ENCODE assay signal across 5 fruit fly cellular contexts in genomic region chrX:3328980-3329379, dm6.
TF ChIP-seq lines count a peak whose summit lies in the region.

No protein-coding gene starts in this region.

- no peak for TF ChIP-seq CTCF in whole organism, embryonic (GFP tag; optimal IDR thresholded peaks at IDR 0.05; lab: Kevin White, UChicago)

TF ChIP-seq in whole organism, adult, 20 proteins besides CTCF, POLR2A, EP300 and RAD21 (continues in another document):
- TF ChIP-seq pad (GFP tag; optimal IDR thresholded peaks at IDR 0.05; lab: Kevin White, UChicago) (no peak), kay (GFP tag; lab: Kevin White, UChicago; ENCODE audit: borderline replicate concordance) (no peak), CG12768 (GFP tag; optimal IDR thresholded peaks at IDR 0.05; lab: Kevin White, UChicago) (no peak), CG1620 (GFP tag; optimal IDR thresholded peaks at IDR 0.05; lab: Kevin White, UChicago) (no peak), cnc (optimal IDR thresholded peaks at IDR 0.05; lab: Kevin White, UChicago) (no peak), toe (GFP tag; optimal IDR thresholded peaks at IDR 0.05; lab: Kevin White, UChicago) (peak; percentile 2), cic (GFP tag; optimal IDR thresholded peaks at IDR 0.05; lab: Kevin White, UChicago) (no peak), CG7045 (GFP tag; optimal IDR thresholded peaks at IDR 0.05; lab: Kevin White, UChicago) (peak; percentile 45), Crg-1 (GFP tag; optimal IDR thresholded peaks at IDR 0.05; lab: Kevin White, UChicago) (no peak), CG11617 (GFP tag; optimal IDR thresholded peaks at IDR 0.05; lab: Kevin White, UChicago) (peak; percentile 17), Hr96 (GFP tag; optimal IDR thresholded peaks at IDR 0.05; lab: Kevin White, UChicago) (no peak), CG7101 (tag; optimal IDR thresholded peaks at IDR 0.05; lab: Kevin White, UChicago) (peak; percentile 66), CG14711 (tag; optimal IDR thresholded peaks at IDR 0.05; lab: Kevin White, UChicago) (peak; percentile 66), Mnt (GFP tag; optimal IDR thresholded peaks at IDR 0.05; lab: Kevin White, UChicago) (no peak), ovo (GFP tag; optimal IDR thresholded peaks at IDR 0.05; lab: Kevin White, UChicago) (no peak), CG33017 (tag; optimal IDR thresholded peaks at IDR 0.05; lab: Kevin White, UChicago) (peak; percentile 51), Clk (GFP tag; optimal IDR thresholded peaks at IDR 0.05; lab: Kevin White, UChicago) (no peak), bab1 (GFP tag; optimal IDR thresholded peaks at IDR 0.05; lab: Kevin White, UChicago) (peak; percentile 7), tj (GFP tag; optimal IDR thresholded peaks at IDR 0.05; lab: Kevin White, UChicago) (peak; percentile 8)

TF ChIP-seq in whole organism, embryonic, 481 proteins besides CTCF, POLR2A, EP300 and RAD21 (continues in another document):
- TF ChIP-seq CG17802 (tag; optimal IDR thresholded peaks at IDR 0.05; lab: Kevin White, UChicago) (no peak), Taf1 (GFP tag; IDR thresholded peaks at IDR 0.05; lab: Robert Waterston, UW) (0 out of 2 replicates have a peak, but pooled peaks have one; percentile 52), Abd-B (GFP tag; optimal IDR thresholded peaks at IDR 0.05; lab: Kevin White, UChicago) (peak; percentile 9), CG4328 (GFP tag; optimal IDR thresholded peaks at IDR 0.05; lab: Kevin White, UChicago) (peak; percentile 72), Xrp1 (GFP tag; IDR thresholded peaks at IDR 0.05; lab: Robert Waterston, UW) (peak; percentile 67), fd64A (GFP tag; optimal IDR thresholded peaks at IDR 0.05; lab: Kevin White, UChicago) (peak; percentile 7), CG11093 (GFP tag; IDR thresholded peaks at IDR 0.05; lab: Robert Waterston, UW) (peak; percentile 49; the same call in 1 of the 3 replicates), nau (GFP tag; optimal IDR thresholded peaks at IDR 0.05; lab: Kevin White, UChicago) (peak; percentile 58), CG10959 (GFP tag; IDR thresholded peaks at IDR 0.05; lab: Robert Waterston, UW) (no peak), crp (GFP tag; optimal IDR thresholded peaks at IDR 0.05; lab: Kevin White, UChicago) (no peak), Nf-YB (GFP tag; optimal IDR thresholded peaks at IDR 0.05; lab: Kevin White, UChicago) (peak; percentile 9), Xbp1 (GFP tag; optimal IDR thresholded peaks at IDR 0.05; lab: Kevin White, UChicago) (peak; percentile 73), CG14860 (GFP tag; IDR thresholded peaks at IDR 0.05; lab: Robert Waterston, UW; ENCODE audit: partially characterized antibody) (no peak), CG11723 (GFP tag; optimal IDR thresholded peaks at IDR 0.05; lab: Kevin White, UChicago) (peak; percentile 60), sug (tag; optimal IDR thresholded peaks at IDR 0.05; lab: Kevin White, UChicago) (peak; percentile 64), psq (GFP tag; optimal IDR thresholded peaks at IDR 0.05; lab: Kevin White, UChicago) (no peak), kah (GFP tag; optimal IDR thresholded peaks at IDR 0.05; lab: Kevin White, UChicago) (peak; percentile 64), CG13894 (tag; optimal IDR thresholded peaks at IDR 0.05; lab: Kevin White, UChicago) (peak; percentile 72)

TF ChIP-seq in whole organism, prepupa, 60 proteins besides CTCF, POLR2A, EP300 and RAD21 (continues in another document):
- TF ChIP-seq topi (GFP tag; optimal IDR thresholded peaks at IDR 0.05; lab: Kevin White, UChicago) (peak; percentile 63), esn (GFP tag; optimal IDR thresholded peaks at IDR 0.05; lab: Kevin White, UChicago) (no peak), Gug (GFP tag; IDR thresholded peaks at IDR 0.05; lab: Robert Waterston, UW) (peak; percentile 84), Ets21C (GFP tag; optimal IDR thresholded peaks at IDR 0.05; lab: Kevin White, UChicago) (peak; percentile 16), cyc (GFP tag; optimal IDR thresholded peaks at IDR 0.05; lab: Kevin White, UChicago) (peak; percentile 55), CG1621 (tag; optimal IDR thresholded peaks at IDR 0.05; lab: Kevin White, UChicago) (peak; percentile 55), Eip75B (GFP tag; optimal IDR thresholded peaks at IDR 0.05; lab: Kevin White, UChicago) (peak; percentile 67), CG6276 (GFP tag; optimal IDR thresholded peaks at IDR 0.05; lab: Kevin White, UChicago) (peak; percentile 82), fkh (GFP tag; optimal IDR thresholded peaks at IDR 0.05; lab: Kevin White, UChicago) (peak; percentile 14), net (GFP tag; optimal IDR thresholded peaks at IDR 0.05; lab: Kevin White, UChicago) (peak; percentile 78), OdsH (GFP tag; optimal IDR thresholded peaks at IDR 0.05; lab: Kevin White, UChicago) (peak; percentile 79), CG8119 (GFP tag; IDR thresholded peaks at IDR 0.05; lab: Robert Waterston, UW) (peak; percentile 87), dac (GFP tag; optimal IDR thresholded peaks at IDR 0.05; lab: Kevin White, UChicago) (peak; percentile 73), CG10669 (GFP tag; optimal IDR thresholded peaks at IDR 0.05; lab: Kevin White, UChicago) (peak; percentile 60), CG4318 (GFP tag; optimal IDR thresholded peaks at IDR 0.05; lab: Kevin White, UChicago) (peak; percentile 72), svp (GFP tag; lab: Kevin White, UChicago) (peak; percentile 84), CG8319 (GFP tag; optimal IDR thresholded peaks at IDR 0.05; lab: Kevin White, UChicago) (peak; percentile 57), Blimp-1 (GFP tag; optimal IDR thresholded peaks at IDR 0.05; lab: Kevin White, UChicago) (no peak), Ets96B (tag; optimal IDR thresholded peaks at IDR 0.05; lab: Kevin White, UChicago) (peak; percentile 44), fd85E (GFP tag; optimal IDR thresholded peaks at IDR 0.05; lab: Kevin White, UChicago) (no peak)

TF ChIP-seq in whole organism, pupa, 21 proteins besides CTCF, POLR2A, EP300 and RAD21:
- peak; percentile 91 for TF ChIP-seq CG32121 (GFP tag; IDR thresholded peaks at IDR 0.05; lab: Robert Waterston, UW)
- peak; percentile 61 for TF ChIP-seq CG8159 (tag; optimal IDR thresholded peaks at IDR 0.05; lab: Kevin White, UChicago)
- TF ChIP-seq CG13204 (GFP tag; optimal IDR thresholded peaks at IDR 0.05; lab: Kevin White, UChicago) = no peak
- TF ChIP-seq CG15710 (tag; optimal IDR thresholded peaks at IDR 0.05; lab: Kevin White, UChicago) = peak; percentile 49
- TF ChIP-seq CG4496 (GFP tag; IDR thresholded peaks at IDR 0.05; lab: Robert Waterston, UW) = peak; percentile 96
- TF ChIP-seq D1 (tag; optimal IDR thresholded peaks at IDR 0.05; lab: Kevin White, UChicago) = no peak
- TF ChIP-seq CG17806 (tag; optimal IDR thresholded peaks at IDR 0.05; lab: Kevin White, UChicago) = peak; percentile 55
- peak; percentile 66; the same call in 1 of the 2 replicates for TF ChIP-seq rn (GFP tag; IDR thresholded peaks at IDR 0.05; lab: Robert Waterston, UW)
- peak; percentile 82 for TF ChIP-seq gl (tag; optimal IDR thresholded peaks at IDR 0.05; lab: Kevin White, UChicago)
- TF ChIP-seq Snoo (tag; optimal IDR thresholded peaks at IDR 0.05; lab: Kevin White, UChicago) = peak; percentile 62
- peak; percentile 95 for TF ChIP-seq fd96Ca (GFP tag; IDR thresholded peaks at IDR 0.05; lab: Robert Waterston, UW)
- TF ChIP-seq EcR (GFP tag; optimal IDR thresholded peaks at IDR 0.05; lab: Kevin White, UChicago) = no peak
- peak; percentile 92 for TF ChIP-seq Ets98B (GFP tag; IDR thresholded peaks at IDR 0.05; lab: Robert Waterston, UW)
- peak; percentile 61 for TF ChIP-seq CG8301 (tag; optimal IDR thresholded peaks at IDR 0.05; lab: Kevin White, UChicago)
- peak; percentile 38 for TF ChIP-seq CG34367 (tag; optimal IDR thresholded peaks at IDR 0.05; lab: Kevin White, UChicago)
- peak; percentile 59; the same call in 1 of the 2 replicates for TF ChIP-seq CG10348 (GFP tag; IDR thresholded peaks at IDR 0.05; lab: Robert Waterston, UW)
- TF ChIP-seq CG14655 (GFP tag; optimal IDR thresholded peaks at IDR 0.05; lab: Kevin White, UChicago) = peak; percentile 75
- peak; percentile 75 for TF ChIP-seq Pif1B (GFP tag; optimal IDR thresholded peaks at IDR 0.05; lab: Kevin White, UChicago)
- TF ChIP-seq CG9948 (tag; optimal IDR thresholded peaks at IDR 0.05; lab: Kevin White, UChicago) = peak; percentile 42
- peak; percentile 88 for TF ChIP-seq CG12605 (GFP tag; IDR thresholded peaks at IDR 0.05; lab: Robert Waterston, UW)
- TF ChIP-seq Pif1A (GFP tag; optimal IDR thresholded peaks at IDR 0.05; lab: Kevin White, UChicago) = peak; percentile 78

TF ChIP-seq in whole organism, wandering third instar larva, 38 proteins besides CTCF, POLR2A, EP300 and RAD21 (continues in another document):
- no peak for TF ChIP-seq Dfd (GFP tag; optimal IDR thresholded peaks at IDR 0.05; lab: Kevin White, UChicago)
- TF ChIP-seq pan (optimal IDR thresholded peaks at IDR 0.05; lab: Kevin White, UChicago) = no peak
- TF ChIP-seq Jra (GFP tag; optimal IDR thresholded peaks at IDR 0.05; lab: Kevin White, UChicago) = no peak
- no peak for TF ChIP-seq jim (GFP tag; optimal IDR thresholded peaks at IDR 0.05; lab: Kevin White, UChicago)
- no peak for TF ChIP-seq Vsx2 (GFP tag; optimal IDR thresholded peaks at IDR 0.05; lab: Kevin White, UChicago; ENCODE audit: partially characterized antibody)
- no peak for TF ChIP-seq GATAd (GFP tag; optimal IDR thresholded peaks at IDR 0.05; lab: Kevin White, UChicago)
- TF ChIP-seq dmrt93B (GFP tag; optimal IDR thresholded peaks at IDR 0.05; lab: Kevin White, UChicago) = peak; percentile 10
- no peak for TF ChIP-seq CG9705 (GFP tag; optimal IDR thresholded peaks at IDR 0.05; lab: Kevin White, UChicago)
- peak; percentile 43 for TF ChIP-seq HLH106 (tag; optimal IDR thresholded peaks at IDR 0.05; lab: Kevin White, UChicago)
- no peak for TF ChIP-seq CrebA (GFP tag; optimal IDR thresholded peaks at IDR 0.05; lab: Kevin White, UChicago; ENCODE audit: borderline replicate concordance)
- TF ChIP-seq ey (GFP tag; optimal IDR thresholded peaks at IDR 0.05; lab: Kevin White, UChicago) = peak; percentile 64
- TF ChIP-seq Hr78 (GFP tag; optimal IDR thresholded peaks at IDR 0.05; lab: Kevin White, UChicago) = no peak
- TF ChIP-seq N (GFP tag; optimal IDR thresholded peaks at IDR 0.05; lab: Kevin White, UChicago) = no peak
- no peak for TF ChIP-seq tai (GFP tag; optimal IDR thresholded peaks at IDR 0.05; lab: Kevin White, UChicago)
- no peak for TF ChIP-seq CG32264 (GFP tag; optimal IDR thresholded peaks at IDR 0.05; lab: Kevin White, UChicago)
- TF ChIP-seq sv (GFP tag; optimal IDR thresholded peaks at IDR 0.05; lab: Kevin White, UChicago) = peak; percentile 47
- peak in 1 of 2 experiments; percentile 67 for TF ChIP-seq foxo (GFP tag; optimal IDR thresholded peaks at IDR 0.05; lab: Kevin White, UChicago)
- peak; percentile 32 for TF ChIP-seq OdsH (GFP tag; optimal IDR thresholded peaks at IDR 0.05; lab: Kevin White, UChicago)
- peak; percentile 23 for TF ChIP-seq Hnf4 (GFP tag; optimal IDR thresholded peaks at IDR 0.05; lab: Kevin White, UChicago)
- TF ChIP-seq Hr83 (GFP tag; optimal IDR thresholded peaks at IDR 0.05; lab: Kevin White, UChicago; ENCODE audit: poor library complexity, severe bottlenecking) = peak; percentile 17
- TF ChIP-seq psq (GFP tag; optimal IDR thresholded peaks at IDR 0.05; lab: Kevin White, UChicago) = peak; percentile 27
- TF ChIP-seq sage (GFP tag; optimal IDR thresholded peaks at IDR 0.05; lab: Kevin White, UChicago) = no peak
- peak; percentile 50 for TF ChIP-seq h (GFP tag; optimal IDR thresholded peaks at IDR 0.05; lab: Kevin White, UChicago)
